Worm (Caenorhabditis elegans) whole organism, mixed stage, embryonic: ENCODE results near the gene rga-5.

Experiments used
- M03D4.4 ChIP-seq: sonication (generic microtip); optimal IDR thresholded peaks from 2 replicates; lab custom pipeline; 2017; ENCODE audit warnings: mild to moderate bottlenecking, missing genetic modification characterization, missing compliant biosample characterization
- bed-3 ChIP-seq: fragments of 200-800 bp; sonication (Bioruptor generic); optimal IDR thresholded peaks from 3 replicates; lab custom pipeline; 2018; ENCODE audit warnings: mild to moderate bottlenecking, missing genetic modification characterization, moderate library complexity, missing compliant biosample characterization
- blmp-1 ChIP-seq: fragments of 150-350 bp; optimal IDR thresholded peaks from 2 replicates; lab custom pipeline; 2014; ENCODE audit warnings: missing biosample characterization, missing genetic modification characterization
- ceh-39 ChIP-seq: fragments of 150-350 bp; optimal IDR thresholded peaks from 2 replicates; lab custom pipeline; 2014; ENCODE audit warnings: missing biosample characterization, missing genetic modification characterization
- ceh-43 ChIP-seq: fragments of 200-800 bp; sonication (Bioruptor generic); optimal IDR thresholded peaks from 2 replicates; lab custom pipeline; 2018; ENCODE audit warnings: mild to moderate bottlenecking, missing genetic modification characterization, moderate library complexity, missing compliant biosample characterization
- ceh-83 ChIP-seq: fragments of 200-800 bp; sonication (Bioruptor generic); optimal IDR thresholded peaks from 2 replicates; lab custom pipeline; 2018; ENCODE audit warnings: mild to moderate bottlenecking, missing genetic modification characterization, missing compliant biosample characterization
- ces-1 ChIP-seq: fragments of 150-350 bp; optimal IDR thresholded peaks from 2 replicates; lab custom pipeline; 2014; ENCODE audit warnings: missing biosample characterization, missing genetic modification reagents, missing genetic modification characterization
- cnd-1 ChIP-seq: fragments of 200-800 bp; sonication (Bioruptor generic); optimal IDR thresholded peaks from 2 replicates; lab custom pipeline; 2018; ENCODE audit warnings: mild to moderate bottlenecking, missing genetic modification characterization, missing compliant biosample characterization
- drap-1 ChIP-seq: fragments of 200-800 bp; sonication (Bioruptor generic); optimal IDR thresholded peaks from 3 replicates; lab custom pipeline; 2018; ENCODE audit warnings: mild to moderate bottlenecking, missing genetic modification characterization, missing compliant biosample characterization
- elt-1 ChIP-seq: sonication (generic microtip); optimal IDR thresholded peaks from 2 replicates; lab custom pipeline; 2017; ENCODE audit warnings: missing genetic modification characterization, mild to moderate bottlenecking, missing compliant biosample characterization, antibody characterized with exemption, moderate library complexity, borderline replicate concordance; ENCODE audit not compliant: insufficient read depth
- elt-3 ChIP-seq: fragments of 150-350 bp; optimal IDR thresholded peaks from 2 replicates; lab custom pipeline; 2014; ENCODE audit warnings: missing biosample characterization, missing genetic modification characterization
- flh-1 ChIP-seq: fragments of 200-800 bp; sonication (Bioruptor generic); optimal IDR thresholded peaks from 2 replicates; lab custom pipeline; 2018; ENCODE audit warnings: mild to moderate bottlenecking, missing genetic modification characterization, moderate library complexity, missing compliant biosample characterization
- ham-2 ChIP-seq: fragments of 200-800 bp; sonication (Bioruptor generic); optimal IDR thresholded peaks from 2 replicates; lab custom pipeline; 2018; ENCODE audit warnings: mild to moderate bottlenecking, missing genetic modification characterization, missing compliant biosample characterization
- hlh-1 ChIP-seq: fragments of 150-350 bp; optimal IDR thresholded peaks from 2 replicates; lab custom pipeline; 2014; ENCODE audit warnings: missing biosample characterization, missing genetic modification reagents, missing genetic modification characterization
- lin-13 ChIP-seq: fragments of 150-350 bp; optimal IDR thresholded peaks from 2 replicates; lab custom pipeline; 2014; ENCODE audit warnings: missing biosample characterization, missing genetic modification characterization
- lin-32 ChIP-seq: fragments of 200-800 bp; sonication (Bioruptor generic); optimal IDR thresholded peaks from 2 replicates; lab custom pipeline; 2018; ENCODE audit warnings: mild to moderate bottlenecking, missing genetic modification characterization, missing compliant biosample characterization
- lsy-2 ChIP-seq: fragments of 150-350 bp; optimal IDR thresholded peaks from 2 replicates; lab custom pipeline; 2014; ENCODE audit warnings: missing biosample characterization, missing genetic modification characterization
- mab-5 ChIP-seq: fragments of 150-350 bp; optimal IDR thresholded peaks from 2 replicates; lab custom pipeline; 2014; ENCODE audit warnings: missing biosample characterization, missing genetic modification characterization
- mep-1 ChIP-seq: fragments of 150-350 bp; optimal IDR thresholded peaks from 2 replicates; lab custom pipeline; 2017; ENCODE audit warnings: missing biosample characterization, missing genetic modification reagents, missing genetic modification characterization, inconsistent platforms
- mls-2 ChIP-seq: sonication (generic microtip); optimal IDR thresholded peaks from 2 replicates; lab custom pipeline; 2016; ENCODE audit warnings: mild to moderate bottlenecking, missing genetic modification characterization, moderate library complexity, missing compliant biosample characterization
- nhr-12 ChIP-seq: fragments of 150-350 bp; optimal IDR thresholded peaks from 2 replicates; lab custom pipeline; 2014; ENCODE audit warnings: missing biosample characterization, missing genetic modification characterization
- nhr-2 ChIP-seq: fragments of 150-350 bp; optimal IDR thresholded peaks from 2 replicates; lab custom pipeline; 2014; ENCODE audit warnings: missing biosample characterization, missing genetic modification characterization
- nhr-237 ChIP-seq: fragments of 150-350 bp; optimal IDR thresholded peaks from 2 replicates; lab custom pipeline; 2014; ENCODE audit warnings: missing biosample characterization, missing genetic modification characterization
- nhr-28 ChIP-seq: fragments of 150-350 bp; optimal IDR thresholded peaks from 2 replicates; lab custom pipeline; 2014; ENCODE audit warnings: missing biosample characterization, missing genetic modification characterization
- nhr-76 ChIP-seq: sonication (generic microtip); optimal IDR thresholded peaks from 2 replicates; lab custom pipeline; 2017; ENCODE audit warnings: missing biosample characterization, missing genetic modification characterization
- pha-4 ChIP-seq: fragments of 150-350 bp; optimal IDR thresholded peaks from 2 replicates; lab custom pipeline; 2018; ENCODE audit warnings: missing biosample characterization, missing genetic modification reagents, missing genetic modification characterization
- sem-2 ChIP-seq: fragments of 200-800 bp; sonication (Bioruptor generic); optimal IDR thresholded peaks from 2 replicates; lab custom pipeline; 2018; ENCODE audit warnings: mild to moderate bottlenecking, missing genetic modification characterization, missing compliant biosample characterization
- snpc-4 ChIP-seq: fragments of 150-350 bp; optimal IDR thresholded peaks from 2 replicates; lab custom pipeline; 2014; ENCODE audit warnings: missing biosample characterization, missing genetic modification characterization
- sptf-1 ChIP-seq: sonication (generic microtip); optimal IDR thresholded peaks from 2 replicates; lab custom pipeline; 2017; ENCODE audit warnings: mild to moderate bottlenecking, missing genetic modification characterization, moderate library complexity, missing compliant biosample characterization
- tbx-8 ChIP-seq: fragments of 200-800 bp; sonication (Bioruptor generic); optimal IDR thresholded peaks from 2 replicates; lab custom pipeline; 2018; ENCODE audit warnings: mild to moderate bottlenecking, missing genetic modification characterization, moderate library complexity, missing compliant biosample characterization
- unc-120 ChIP-seq: sonication (generic microtip); optimal IDR thresholded peaks from 2 replicates; lab custom pipeline; 2017; ENCODE audit warnings: missing genetic modification characterization, missing compliant biosample characterization; ENCODE audit not compliant: poor library complexity, severe bottlenecking
- unc-39 ChIP-seq: fragments of 150-350 bp; optimal IDR thresholded peaks from 2 replicates; lab custom pipeline; 2014; ENCODE audit warnings: missing biosample characterization, missing genetic modification characterization
- unc-62 ChIP-seq: fragments of 150-350 bp; optimal IDR thresholded peaks from 2 replicates; lab custom pipeline; 2014; ENCODE audit warnings: missing biosample characterization, missing genetic modification reagents, missing genetic modification characterization
- zip-8 ChIP-seq: fragments of 150-350 bp; optimal IDR thresholded peaks from 2 replicates; lab custom pipeline; 2014; ENCODE audit warnings: missing biosample characterization, missing genetic modification characterization
- ztf-11 ChIP-seq: fragments of 150-350 bp; optimal IDR thresholded peaks from 2 replicates; lab custom pipeline; 2014; ENCODE audit warnings: missing biosample characterization, missing genetic modification characterization

The rga-5 gene

ce11 chrIV:13797859-13798374 lies 29.8 kb upstream of the rga-5 start, which contains the start of gene Y45F10D.6:
TSS of gene Y45F10D.6 (minus strand) at chrIV:13797909.
- TF ChIP-seq unc-120, result no peak
- no peak for TF ChIP-seq tbx-8 (GFP tag; lab: Kevin White, UChicago)
- no peak for TF ChIP-seq pha-4 (tag; lab: Kevin White, UChicago)
- no peak for TF ChIP-seq nhr-28 (tag; lab: Kevin White, UChicago)
- TF ChIP-seq ces-1 (GFP tag; lab: Kevin White, UChicago), result no peak
- no peak for TF ChIP-seq lin-13 (tag; lab: Kevin White, UChicago)
- TF ChIP-seq lin-32, result no peak
- no peak for TF ChIP-seq nhr-237
- TF ChIP-seq nhr-12 (tag; lab: Kevin White, UChicago), result no peak
- no peak for TF ChIP-seq snpc-4 (tag; lab: Kevin White, UChicago)
- no peak for TF ChIP-seq nhr-76 (tag; lab: Kevin White, UChicago)

ce11 chrIV:13807724-13808123 lies 20.0 kb upstream of the rga-5 start, which contains the start of gene Y45F10D.14:
TSS of gene Y45F10D.14 (minus strand) at chrIV:13807824.
- TF ChIP-seq mab-5 (no peak), sem-2 (no peak), pha-4 (tag; lab: Kevin White, UChicago) (no peak), mep-1 (no peak), nhr-237 (no peak), hlh-1 (tag; lab: Kevin White, UChicago) (no peak), nhr-28 (tag; lab: Kevin White, UChicago) (no peak), tbx-8 (GFP tag; lab: Kevin White, UChicago) (no peak), ham-2 (GFP tag; lab: Kevin White, UChicago) (no peak), lsy-2 (tag; lab: Kevin White, UChicago) (no peak), zip-8 (tag; lab: Kevin White, UChicago) (no peak)

DNA sequence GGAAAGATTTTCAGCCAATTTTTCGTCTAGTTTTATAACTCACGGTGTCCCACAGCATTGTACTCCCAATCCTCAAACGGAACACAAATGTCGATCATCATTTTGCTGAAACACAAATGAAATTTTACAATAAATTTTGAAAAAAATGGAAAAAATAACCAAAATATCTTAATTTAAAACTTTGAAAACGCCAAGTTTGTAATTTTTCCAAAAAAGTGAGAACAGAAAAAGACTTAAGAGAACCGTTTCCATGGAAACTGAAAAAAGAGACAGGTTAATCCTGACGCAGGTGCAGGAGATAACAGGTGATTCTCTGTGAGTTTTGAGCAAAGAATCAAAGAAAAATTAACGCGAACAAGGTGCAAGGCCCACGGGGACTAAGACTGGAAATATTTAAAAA lies 6.8 kb upstream of the rga-5 start, which contains the start of gene Y45F10D.15:
Gene Y45F10D.15, minus strand, starts transcription at position 101 of the 400 bp plus-strand sequence.
- TF ChIP-seq elt-1 (tag; lab: Kevin White, UChicago) (no peak), unc-120 (no peak), nhr-237 (no peak), ceh-83 (GFP tag; lab: Kevin White, UChicago) (no peak), ceh-39 (tag; lab: Kevin White, UChicago) (no peak), nhr-28 (tag; lab: Kevin White, UChicago) (no peak), mls-2 (tag; lab: Kevin White, UChicago) (no peak), nhr-2 (tag; lab: Kevin White, UChicago) (no peak), unc-62 (GFP tag; lab: Kevin White, UChicago) (no peak), blmp-1 (tag; lab: Kevin White, UChicago) (no peak)

DNA sequence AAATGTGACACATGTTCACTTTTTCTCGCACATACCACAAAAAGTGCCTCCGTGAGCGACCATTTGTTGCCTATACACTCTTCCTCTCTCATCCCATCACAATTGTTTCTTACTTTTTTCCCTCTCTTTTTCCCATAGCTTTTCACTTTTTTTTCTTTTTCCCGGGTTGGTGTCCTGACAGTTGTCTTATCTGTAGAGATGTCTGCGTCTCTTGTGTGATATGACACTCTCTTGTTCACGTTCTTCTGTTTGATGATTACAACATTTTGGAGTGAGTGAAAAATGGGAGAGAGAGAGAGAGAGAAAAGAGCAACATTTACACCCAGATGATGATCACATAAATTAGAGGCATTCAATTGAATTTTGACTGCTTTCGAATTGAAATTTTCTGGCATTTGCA lies 1.3 kb upstream of the rga-5 start:
- TF ChIP-seq hlh-1 (tag; lab: Kevin White, UChicago) (peak; percentile 100), ces-1 (GFP tag; lab: Kevin White, UChicago) (no peak), blmp-1 (tag; lab: Kevin White, UChicago) (peak; percentile 14), tbx-8 (GFP tag; lab: Kevin White, UChicago) (no peak), lin-13 (tag; lab: Kevin White, UChicago) (no peak), unc-39 (tag; lab: Kevin White, UChicago) (no peak), mls-2 (tag; lab: Kevin White, UChicago) (no peak), nhr-2 (tag; lab: Kevin White, UChicago) (no peak), pha-4 (tag; lab: Kevin White, UChicago) (no peak), flh-1 (GFP tag; lab: Kevin White, UChicago) (no peak), mep-1 (no peak), lin-32 (no peak), mab-5 (peak; percentile 71), ceh-43 (GFP tag; lab: Kevin White, UChicago) (no peak), sem-2 (no peak), ham-2 (GFP tag; lab: Kevin White, UChicago) (no peak), cnd-1 (no peak), lsy-2 (tag; lab: Kevin White, UChicago) (no peak), unc-120 (peak; percentile 98), bed-3 (GFP tag; lab: Kevin White, UChicago) (no peak), elt-3 (tag; lab: Kevin White, UChicago) (no peak), M03D4.4 (tag; lab: Kevin White, UChicago) (no peak), nhr-28 (tag; lab: Kevin White, UChicago) (no peak), drap-1 (no peak), nhr-237 (no peak), nhr-12 (tag; lab: Kevin White, UChicago) (no peak), nhr-76 (tag; lab: Kevin White, UChicago) (no peak), elt-1 (tag; lab: Kevin White, UChicago) (no peak), ztf-11 (no peak), snpc-4 (tag; lab: Kevin White, UChicago) (no peak), sptf-1 (tag; lab: Kevin White, UChicago) (no peak), ceh-39 (tag; lab: Kevin White, UChicago) (no peak), unc-62 (GFP tag; lab: Kevin White, UChicago) (peak; percentile 92), ceh-83 (GFP tag; lab: Kevin White, UChicago) (no peak), zip-8 (tag; lab: Kevin White, UChicago) (no peak)
